Worm (Caenorhabditis elegans): ENCODE results near the gene F20B6.6.
A peak's percentile ranks its signal among the peaks of the same experiment; 100 is the strongest.

The F20B6.6 gene

DNA sequence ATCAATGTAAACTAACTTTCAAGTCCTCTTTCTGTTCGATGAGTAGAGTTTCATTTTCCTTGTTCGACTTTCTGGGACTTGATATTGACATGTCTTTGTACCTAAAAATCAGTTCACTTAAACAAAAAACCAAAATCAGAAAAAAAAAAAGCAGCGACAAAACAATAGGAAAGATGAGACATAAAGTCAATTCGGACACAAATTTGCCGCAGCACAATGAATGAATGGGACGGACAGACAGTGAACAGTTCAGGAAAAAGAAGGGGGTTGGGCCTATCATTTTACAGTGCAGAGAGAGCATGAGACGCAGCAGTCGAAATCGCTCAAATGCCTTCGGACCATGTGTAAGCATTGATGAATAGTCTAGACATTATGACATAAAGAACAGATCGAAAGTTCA, 15.4 kb downstream of the F20B6.6 start, which contains the start of gene mrp-6:
Gene mrp-6 (minus strand): TSS at position 101 of the 400 bp plus-strand sequence.
- TF ChIP-seq egl-27 (tag; optimal IDR thresholded peaks at IDR 0.05) (no peak), nhr-25 (tag; optimal IDR thresholded peaks at IDR 0.05) (no peak), ztf-11 (tag; optimal IDR thresholded peaks at IDR 0.05) (no peak), fos-1 (tag; optimal IDR thresholded peaks at IDR 0.05) (no peak), nhr-67 (tag; optimal IDR thresholded peaks at IDR 0.05) (no peak), skn-1 (tag; optimal IDR thresholded peaks at IDR 0.05) (no peak), daf-12 (tag; optimal IDR thresholded peaks at IDR 0.05) (no peak), unc-62 (GFP tag; optimal IDR thresholded peaks at IDR 0.05) (no peak), mdl-1 (tag; optimal IDR thresholded peaks at IDR 0.05) (no peak), pha-4 (tag; optimal IDR thresholded peaks at IDR 0.05) (no peak), fkh-10 (GFP tag; optimal IDR thresholded peaks at IDR 0.05) (no peak), ama-1 (optimal IDR thresholded peaks at IDR 0.05) (no peak), nfya-1 (tag; optimal IDR thresholded peaks at IDR 0.05; ENCODE audit: insufficient read depth) (no peak), lsy-12 (tag; optimal IDR thresholded peaks at IDR 0.05) (no peak), ZK546.5 (tag; optimal IDR thresholded peaks at IDR 0.05) (no peak)

ce11 chrX:4177394-4177793, 24.6 kb downstream of the F20B6.6 start, which contains the start of gene ZK470.6:
ZK470.6 (minus strand) TSS chrX:4177494.
- TF ChIP-seq elt-2 (tag; optimal IDR thresholded peaks at IDR 0.05) (no peak), ZK546.5 (tag; optimal IDR thresholded peaks at IDR 0.05) (no peak), mml-1 (tag; optimal IDR thresholded peaks at IDR 0.05) (no peak), fos-1 (tag; optimal IDR thresholded peaks at IDR 0.05) (no peak), jun-1 (tag; optimal IDR thresholded peaks at IDR 0.05) (no peak), tbx-2 (tag; optimal IDR thresholded peaks at IDR 0.05) (no peak), ztf-11 (tag; optimal IDR thresholded peaks at IDR 0.05) (no peak), unc-39 (tag; optimal IDR thresholded peaks at IDR 0.05) (no peak)

- TF ChIP-seq ceh-16 (tag; optimal IDR thresholded peaks at IDR 0.05) (no peak), daf-12 (tag; optimal IDR thresholded peaks at IDR 0.05) (no peak), nhr-67 (tag; optimal IDR thresholded peaks at IDR 0.05) (no peak), mdl-1 (tag; optimal IDR thresholded peaks at IDR 0.05) (no peak)
These were observed 34.9 kb downstream of the F20B6.6 start, which contains the start of gene ZK470.14 for ce11 chrX:4167150-4167549. ZK470.14 (plus strand) TSS chrX:4167450.

ce11 chrX:4163391-4163790, 38.6 kb downstream of the F20B6.6 start, which contains the start of gene ZK470.1:
ZK470.1 (plus strand) TSS chrX:4163691.
- TF ChIP-seq daf-12 (tag; optimal IDR thresholded peaks at IDR 0.05) (no peak), hmg-11 (tag; optimal IDR thresholded peaks at IDR 0.05) (no peak), ztf-11 (tag; optimal IDR thresholded peaks at IDR 0.05) (no peak), nhr-237 (tag; optimal IDR thresholded peaks at IDR 0.05) (no peak), nhr-43 (tag; optimal IDR thresholded peaks at IDR 0.05; ENCODE audit: poor library complexity, severe bottlenecking) (no peak), unc-62 (GFP tag; optimal IDR thresholded peaks at IDR 0.05) (no peak), ZK546.5 (tag; optimal IDR thresholded peaks at IDR 0.05) (no peak)

DNA sequence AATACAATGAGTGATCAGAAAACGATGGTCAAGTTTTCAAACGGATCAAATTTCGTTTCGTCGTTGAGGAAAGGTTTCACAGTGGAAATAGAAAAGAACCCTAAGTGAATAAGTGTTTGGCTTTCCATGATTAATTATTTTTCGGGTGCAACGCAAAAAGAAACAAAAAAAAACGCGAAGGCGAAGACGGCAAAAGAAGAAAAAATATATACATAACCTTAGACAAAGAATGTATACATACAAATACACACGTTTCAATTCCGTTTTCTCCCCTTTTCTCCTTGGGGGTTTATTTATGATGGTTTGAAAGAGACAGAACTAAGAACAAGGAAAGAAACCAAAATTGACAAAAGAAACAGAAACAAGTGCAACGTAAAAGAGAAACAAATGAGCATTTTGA, 40.1 kb downstream of the F20B6.6 start:
- TF ChIP-seq elt-1 (tag; optimal IDR thresholded peaks at IDR 0.05) (no peak), nhr-28 (tag; optimal IDR thresholded peaks at IDR 0.05) (no peak), pqm-1 (tag; optimal IDR thresholded peaks at IDR 0.05) (no peak), nhr-77 (tag; optimal IDR thresholded peaks at IDR 0.05) (no peak)

ce11 chrX:4159929-4160328, 42.1 kb downstream of the F20B6.6 start:
- TF ChIP-seq eor-1 (tag; optimal IDR thresholded peaks at IDR 0.05): no peak
- TF ChIP-seq unc-39 (tag; optimal IDR thresholded peaks at IDR 0.05): no peak
- no peak for TF ChIP-seq elt-2 (tag; optimal IDR thresholded peaks at IDR 0.05)
- no peak for TF ChIP-seq ZK546.5 (tag; optimal IDR thresholded peaks at IDR 0.05)
- no peak for TF ChIP-seq pqm-1 (tag; optimal IDR thresholded peaks at IDR 0.05)
- TF ChIP-seq nhr-25 (tag; optimal IDR thresholded peaks at IDR 0.05): no peak
- TF ChIP-seq fkh-10 (GFP tag; optimal IDR thresholded peaks at IDR 0.05): peak; percentile 1
- no peak for TF ChIP-seq nhr-76 (tag; optimal IDR thresholded peaks at IDR 0.05)
